Worm (Caenorhabditis elegans): ENCODE data around the gene fbxc-50.

- no peak for TF ChIP-seq flt-1 (GFP tag; IDR thresholded peaks at IDR 0.05)
- no peak for TF ChIP-seq ama-1 (optimal IDR thresholded peaks at IDR 0.05)
- no peak for TF ChIP-seq tbx-37 (GFP tag; conservative IDR thresholded peaks at IDR 0.05)
- TF ChIP-seq pes-1 (GFP tag; IDR thresholded peaks at IDR 0.05) = no peak
- TF ChIP-seq aly-1 (tag; optimal IDR thresholded peaks at IDR 0.05) = no peak
- no peak for TF ChIP-seq hmbx-1 (tag; optimal IDR thresholded peaks at IDR 0.05)
- no peak for TF ChIP-seq F13C5.2 (tag; optimal IDR thresholded peaks at IDR 0.05)
- TF ChIP-seq B0310.2 (tag; optimal IDR thresholded peaks at IDR 0.05) = no peak
- TF ChIP-seq tbx-11 (GFP tag; IDR thresholded peaks at IDR 0.05) = no peak
- TF ChIP-seq tra-4 (tag; optimal IDR thresholded peaks at IDR 0.05) = no peak
- TF ChIP-seq sea-1 (GFP tag; conservative IDR thresholded peaks at IDR 0.05) = no peak
These were observed 38.7 kb downstream of the fbxc-50 start, which contains the start of gene ZC239.6 for ce11 chrII:3209251-3209650.
